Fruit fly (Drosophila melanogaster) whole organism, embryonic: ENCODE data around the gene RhoGDI.
A peak's percentile ranks its signal among the peaks of the same experiment; 100 is the strongest.

Experiments
- Antp ChIP-seq: fragments of 200-800 bp; sonication (Bioruptor generic); optimal IDR thresholded peaks from 3 replicates; lab custom pipeline; 2016; ENCODE audit warnings: missing biosample characterization, missing genetic modification characterization
- B-H2 ChIP-seq: fragments of 200-800 bp; sonication (Bioruptor generic); optimal IDR thresholded peaks from 2 replicates; lab custom pipeline; 2018; ENCODE audit warnings: missing biosample characterization, mild to moderate bottlenecking, missing genetic modification characterization
- CG10431 ChIP-seq: fragments of 200-800 bp; sonication (Bioruptor generic); optimal IDR thresholded peaks from 3 replicates; lab custom pipeline; 2018; ENCODE audit warnings: missing biosample characterization, mild to moderate bottlenecking, missing genetic modification characterization
- CG10979 ChIP-seq: fragments of 200-800 bp; sonication (Bioruptor generic); optimal IDR thresholded peaks from 2 replicates; lab custom pipeline; 2018; ENCODE audit warnings: missing biosample characterization, mild to moderate bottlenecking, missing genetic modification characterization, moderate library complexity
- CG11456 ChIP-seq: fragments of 200-800 bp; sonication (Bioruptor generic); IDR thresholded peaks from 3 replicates; pipeline ENCODE4 v1.3.6; 2022; ENCODE audit warnings: missing biosample characterization, missing genetic modification characterization
- CG12071 ChIP-seq: fragments of 200-800 bp; sonication (Bioruptor generic); optimal IDR thresholded peaks from 3 replicates; lab custom pipeline; 2018; ENCODE audit warnings: missing biosample characterization, mild to moderate bottlenecking, missing genetic modification characterization
- CG13123 ChIP-seq: fragments of 200-800 bp; sonication (Bioruptor generic); optimal IDR thresholded peaks from 2 replicates; lab custom pipeline; 2016; ENCODE audit warnings: missing biosample characterization, missing genetic modification characterization
- CG13775 ChIP-seq: fragments of 200-800 bp; sonication (Bioruptor generic); optimal IDR thresholded peaks from 3 replicates; lab custom pipeline; 2017; ENCODE audit warnings: missing biosample characterization, mild to moderate bottlenecking, missing genetic modification characterization
- CG1647 ChIP-seq: fragments of 200-800 bp; sonication (Bioruptor generic); optimal IDR thresholded peaks from 3 replicates; lab custom pipeline; 2016; ENCODE audit warnings: missing biosample characterization, missing genetic modification characterization
- CG18262 ChIP-seq: fragments of 200-800 bp; optimal IDR thresholded peaks from 3 replicates; lab custom pipeline; 2019; ENCODE audit warnings: missing biosample characterization, mild to moderate bottlenecking, missing genetic modification characterization, moderate library complexity
- CG18599 ChIP-seq: fragments of 200-800 bp; sonication (Bioruptor generic); optimal IDR thresholded peaks from 3 replicates; lab custom pipeline; 2017; ENCODE audit warnings: missing biosample characterization, missing genetic modification characterization, mild to moderate bottlenecking, moderate library complexity, missing genetic modification reagents
- CG3163 ChIP-seq: fragments of 200-800 bp; sonication (Bioruptor generic); optimal IDR thresholded peaks from 3 replicates; lab custom pipeline; 2016; ENCODE audit warnings: missing biosample characterization, missing genetic modification characterization
- CG32532 ChIP-seq: fragments of 200-800 bp; sonication (Bioruptor generic); IDR thresholded peaks from 2 replicates; pipeline ENCODE4 v1.3.6; 2022; ENCODE audit warnings: missing biosample characterization, missing genetic modification characterization
- CG34224 ChIP-seq: fragments of 200-800 bp; sonication (Bioruptor generic); IDR thresholded peaks from 3 replicates; pipeline ENCODE4 v1.3.6; 2022; ENCODE audit warnings: missing biosample characterization, missing genetic modification characterization; ENCODE audit not compliant: partially characterized antibody
- CG5245 ChIP-seq: fragments of 200-800 bp; sonication (Bioruptor generic); optimal IDR thresholded peaks from 3 replicates; lab custom pipeline; 2016; ENCODE audit warnings: missing biosample characterization, missing genetic modification characterization
- CG6791 ChIP-seq: fragments of 200-800 bp; sonication (Bioruptor generic); IDR thresholded peaks from 3 replicates; pipeline ENCODE4 v1.3.6; 2022; ENCODE audit warnings: missing biosample characterization, missing genetic modification characterization; ENCODE audit not compliant: partially characterized antibody
- CG7987 ChIP-seq: fragments of 200-800 bp; sonication (Bioruptor generic); optimal IDR thresholded peaks from 2 replicates; lab custom pipeline; 2018; ENCODE audit warnings: missing biosample characterization, mild to moderate bottlenecking, missing genetic modification characterization, moderate library complexity
- Chrac-16 ChIP-seq: fragments of 200-800 bp; sonication (Bioruptor generic); optimal IDR thresholded peaks from 3 replicates; lab custom pipeline; 2016; ENCODE audit warnings: missing biosample characterization, missing genetic modification characterization
- GATAe ChIP-seq: fragments of 200-800 bp; sonication (Bioruptor generic); conservative IDR thresholded peaks from 2 replicates; pipeline ENCODE4 v1.3.6; 2022; ENCODE audit warnings: missing biosample characterization, missing genetic modification characterization
- Gug ChIP-seq: fragments of 200-800 bp; sonication (Bioruptor generic); IDR thresholded peaks from 4 replicates; pipeline ENCODE4 v1.3.6; 2022; ENCODE audit warnings: missing biosample characterization, missing genetic modification characterization
- HLHmδ ChIP-seq: fragments of 200-800 bp; sonication (Bioruptor generic); optimal IDR thresholded peaks from 2 replicates; lab custom pipeline; 2018; ENCODE audit warnings: missing biosample characterization, mild to moderate bottlenecking, missing genetic modification characterization, moderate library complexity
- Hand ChIP-seq: fragments of 200-800 bp; sonication (Bioruptor generic); optimal IDR thresholded peaks from 2 replicates; lab custom pipeline; 2017; ENCODE audit warnings: mild to moderate bottlenecking, missing biosample characterization, missing genetic modification reagents, missing genetic modification characterization
- Hr78 ChIP-seq, 2 experiments: fragments of 200-800 bp in 1 of 2; fragments of >200 bp in 1 of 2; sonication (Bioruptor generic) in 1 of 2; optimal IDR thresholded peaks; 2 replicates each; lab custom pipeline; 2017 to 2019; ENCODE audit warnings: missing biosample characterization in 2 of 2, missing genetic modification characterization in 2 of 2, mild to moderate bottlenecking in 1 of 2, moderate library complexity in 1 of 2
- Jarid2 ChIP-seq: fragments of 200-800 bp; sonication (Bioruptor generic); optimal IDR thresholded peaks from 3 replicates; lab custom pipeline; 2017; ENCODE audit warnings: mild to moderate bottlenecking, missing biosample characterization, missing genetic modification reagents, missing genetic modification characterization
- Mad ChIP-seq: fragments of 200-800 bp; sonication (Bioruptor generic); optimal IDR thresholded peaks from 2 replicates; lab custom pipeline; 2016; ENCODE audit warnings: missing biosample characterization, missing genetic modification characterization
- Nf-YB ChIP-seq: fragments of 200-800 bp; sonication (Bioruptor generic); optimal IDR thresholded peaks from 3 replicates; lab custom pipeline; 2019; ENCODE audit warnings: missing biosample characterization, mild to moderate bottlenecking, missing genetic modification characterization, moderate library complexity
- Stat92E ChIP-seq, 3 experiments: fragments of >200 bp in 2 of 3; fragments of 200-800 bp in 1 of 3; sonication (Bioruptor generic) in 1 of 3; optimal IDR thresholded peaks; 2 replicates each; lab custom pipeline; 2017 to 2019; ENCODE audit warnings: missing biosample characterization in 3 of 3, missing genetic modification characterization in 3 of 3, mild to moderate bottlenecking in 1 of 3, moderate library complexity in 1 of 3
- Tbp ChIP-seq: fragments of >200 bp; optimal IDR thresholded peaks from 2 replicates; lab custom pipeline; 2018; ENCODE audit warnings: missing biosample characterization, missing genetic modification characterization
- Trl ChIP-seq, 3 experiments: fragments of >200 bp in 2 of 3; fragments of 200-800 bp in 1 of 3; sonication (Bioruptor generic) in 1 of 3; optimal IDR thresholded peaks; 2 replicates in 1 of 3; 3 replicates in 2 of 3; lab custom pipeline; 2016 to 2017; ENCODE audit warnings: missing biosample characterization in 1 of 3, missing genetic modification characterization in 1 of 3
- bsh ChIP-seq, 2 experiments: fragments of 200-800 bp; sonication (Bioruptor generic); optimal IDR thresholded peaks; 2 replicates each; lab custom pipeline; 2017 to 2018; ENCODE audit warnings: mild to moderate bottlenecking in 2 of 2, missing biosample characterization in 2 of 2, missing genetic modification characterization in 2 of 2, moderate library complexity in 1 of 2
- btn ChIP-seq: fragments of 200-800 bp; sonication (Bioruptor generic); optimal IDR thresholded peaks from 2 replicates; lab custom pipeline; 2016; ENCODE audit warnings: missing biosample characterization, missing genetic modification characterization
- crp ChIP-seq, 2 experiments: fragments of 200-800 bp; sonication (Bioruptor generic); optimal IDR thresholded peaks; 2 replicates in 1 of 2; 3 replicates in 1 of 2; lab custom pipeline; 2017; ENCODE audit warnings: missing biosample characterization in 2 of 2, missing genetic modification characterization in 2 of 2, mild to moderate bottlenecking in 1 of 2, moderate library complexity in 1 of 2
- dmrt11E ChIP-seq: fragments of 200-800 bp; sonication (Bioruptor generic); optimal IDR thresholded peaks from 3 replicates; lab custom pipeline; 2018; ENCODE audit warnings: missing biosample characterization, mild to moderate bottlenecking, missing genetic modification characterization, moderate library complexity
- dysf ChIP-seq: fragments of 200-800 bp; sonication (Bioruptor generic); IDR thresholded peaks from 3 replicates; pipeline ENCODE4 v1.3.6; 2022; ENCODE audit warnings: missing biosample characterization, missing genetic modification characterization
- exex ChIP-seq: fragments of 200-800 bp; sonication (Bioruptor generic); optimal IDR thresholded peaks from 4 replicates; lab custom pipeline; 2018; ENCODE audit warnings: missing biosample characterization, mild to moderate bottlenecking, missing genetic modification characterization, moderate library complexity
- ftz-f1 ChIP-seq: fragments of 200-800 bp; sonication (Bioruptor generic); optimal IDR thresholded peaks from 2 replicates; lab custom pipeline; 2016; ENCODE audit warnings: missing biosample characterization, missing genetic modification characterization
- fu2 ChIP-seq: fragments of 200-800 bp; sonication (Bioruptor generic); optimal IDR thresholded peaks from 2 replicates; lab custom pipeline; 2016; ENCODE audit warnings: missing biosample characterization, missing genetic modification characterization
- gem ChIP-seq: fragments of 200-800 bp; sonication (Bioruptor generic); optimal IDR thresholded peaks from 2 replicates; lab custom pipeline; 2019; ENCODE audit warnings: missing biosample characterization, mild to moderate bottlenecking, missing genetic modification characterization, moderate library complexity
- hb ChIP-seq: fragments of 200-800 bp; sonication (Bioruptor generic); IDR thresholded peaks from 3 replicates; pipeline ENCODE4 v1.3.6; 2022; ENCODE audit warnings: missing biosample characterization, missing genetic modification characterization; ENCODE audit not compliant: partially characterized antibody
- jumu ChIP-seq: fragments of 200-800 bp; sonication (Bioruptor generic); optimal IDR thresholded peaks from 3 replicates; lab custom pipeline; 2016; ENCODE audit warnings: missing biosample characterization, missing genetic modification characterization
- mam ChIP-seq: fragments of 200-800 bp; sonication (Bioruptor generic); optimal IDR thresholded peaks from 3 replicates; lab custom pipeline; 2016; ENCODE audit warnings: missing biosample characterization, missing genetic modification characterization
- nerfin-2 ChIP-seq: fragments of 200-800 bp; sonication (Bioruptor generic); IDR thresholded peaks from 2 replicates; pipeline ENCODE4 v1.3.6; 2022; ENCODE audit warnings: missing biosample characterization, missing genetic modification characterization; ENCODE audit not compliant: partially characterized antibody
- otp ChIP-seq: fragments of 200-800 bp; sonication (Bioruptor generic); IDR thresholded peaks from 3 replicates; pipeline ENCODE4, ENCODE4 v1.3.6; 2022; ENCODE audit warnings: missing biosample characterization, missing genetic modification characterization
- pzg ChIP-seq: fragments of 200-800 bp; sonication (Bioruptor generic); optimal IDR thresholded peaks from 3 replicates; lab custom pipeline; 2018; ENCODE audit warnings: missing biosample characterization, mild to moderate bottlenecking, missing genetic modification characterization, moderate library complexity
- salm ChIP-seq: fragments of 200-800 bp; sonication (Bioruptor generic); optimal IDR thresholded peaks from 2 replicates; lab custom pipeline; 2018; ENCODE audit warnings: missing biosample characterization, mild to moderate bottlenecking, missing genetic modification characterization
- sug ChIP-seq: fragments of 200-800 bp; optimal IDR thresholded peaks from 2 replicates; lab custom pipeline; 2019; ENCODE audit warnings: missing biosample characterization, mild to moderate bottlenecking, missing genetic modification characterization, moderate library complexity
- vnd ChIP-seq: fragments of 200-800 bp; sonication (Bioruptor generic); IDR thresholded peaks from 3 replicates; pipeline ENCODE4 v1.3.6; 2022; ENCODE audit warnings: missing biosample characterization, missing genetic modification characterization; ENCODE audit not compliant: partially characterized antibody
- yki ChIP-seq: fragments of >200 bp; optimal IDR thresholded peaks from 3 replicates; lab custom pipeline; 2018

The RhoGDI gene

dm6 chr3L:19928435-19929011 lies at the start of gene RhoGDI, which contains the start of gene CG8004 (continued):
- TF ChIP-seq CG32532 = peak; percentile 76
- no peak for TF ChIP-seq CG34224 (GFP tag; lab: Robert Waterston, UW)
- peak; percentile 11 for TF ChIP-seq CG3163 (GFP tag; lab: Kevin White, UChicago)
- no peak for TF ChIP-seq otp (GFP tag; lab: Robert Waterston, UW)
- TF ChIP-seq yki = no peak
- TF ChIP-seq Gug (GFP tag; lab: Robert Waterston, UW) = 0 out of 4 replicates have a peak, but pooled peaks have one; percentile 30
- TF ChIP-seq Stat92E (GFP tag; optimal IDR thresholded peaks at IDR 0.05; lab: Kevin White, UChicago) = no peak
- no peak for TF ChIP-seq GATAe (GFP tag; lab: Robert Waterston, UW)
- peak in 1 of 2 experiments; percentile 54 for TF ChIP-seq bsh (GFP tag; optimal IDR thresholded peaks at IDR 0.05; lab: Kevin White, UChicago)
- peak; percentile 52 for TF ChIP-seq dmrt11E (tag; lab: Kevin White, UChicago)
- TF ChIP-seq CG10979 (tag; lab: Kevin White, UChicago) = peak; percentile 40
- TF ChIP-seq Chrac-16 (GFP tag; lab: Kevin White, UChicago) = peak; percentile 66
- TF ChIP-seq Hand (GFP tag; lab: Kevin White, UChicago) = no peak
- TF ChIP-seq exex = no peak
- no peak for TF ChIP-seq Jarid2
- no peak for TF ChIP-seq vnd
- no peak for TF ChIP-seq hb (GFP tag; lab: Robert Waterston, UW)
- no peak for TF ChIP-seq salm (tag; lab: Kevin White, UChicago)
- peak; percentile 14 for TF ChIP-seq ftz-f1
- TF ChIP-seq CG18262 = peak; percentile 50
- TF ChIP-seq Antp = peak; percentile 61
- peak; percentile 73 for TF ChIP-seq B-H2 (GFP tag; lab: Kevin White, UChicago)
- TF ChIP-seq CG6791 (GFP tag; lab: Robert Waterston, UW) = peak; percentile 41; the same call in 1 of the 3 replicates
- TF ChIP-seq CG13123 = peak; percentile 45
- peak; percentile 30 for TF ChIP-seq CG5245 (GFP tag; lab: Kevin White, UChicago)
- no peak for TF ChIP-seq CG10431 (GFP tag; lab: Kevin White, UChicago)
- TF ChIP-seq pzg (GFP tag; lab: Kevin White, UChicago) = peak; percentile 84
- TF ChIP-seq mam (GFP tag; lab: Kevin White, UChicago) = peak; percentile 66
- no peak; the same call in 2 of the 3 replicates for TF ChIP-seq CG11456 (GFP tag; lab: Robert Waterston, UW)
- peak; percentile 74 to 94 for TF ChIP-seq crp (GFP tag; optimal IDR thresholded peaks at IDR 0.05; lab: Kevin White, UChicago)
- no peak for TF ChIP-seq Tbp
- TF ChIP-seq CG13775 (GFP tag; lab: Kevin White, UChicago) = peak; percentile 55
- peak; percentile 66 for TF ChIP-seq jumu
- no peak for TF ChIP-seq nerfin-2 (GFP tag; lab: Robert Waterston, UW)
- TF ChIP-seq fu2 (GFP tag; lab: Kevin White, UChicago) = peak; percentile 47
- peak; percentile 73 for TF ChIP-seq Mad (GFP tag; lab: Kevin White, UChicago)
- peak; percentile 15 for TF ChIP-seq Nf-YB (GFP tag; lab: Kevin White, UChicago)
- peak; percentile 63 for TF ChIP-seq CG1647 (GFP tag; lab: Kevin White, UChicago)
- peak; percentile 62 for TF ChIP-seq sug (tag; lab: Kevin White, UChicago)
- no peak for TF ChIP-seq HLHmδ (GFP tag; lab: Kevin White, UChicago)
- TF ChIP-seq Hr78 (GFP tag; optimal IDR thresholded peaks at IDR 0.05; lab: Kevin White, UChicago) = no peak
- TF ChIP-seq CG18599 (GFP tag; lab: Kevin White, UChicago) = peak; percentile 29
- TF ChIP-seq CG7987 (GFP tag; lab: Kevin White, UChicago) = no peak
- TF ChIP-seq CG12071 (GFP tag; lab: Kevin White, UChicago) = no peak
- peak; percentile 60; the same call in 2 of the 3 replicates for TF ChIP-seq dysf (GFP tag; lab: Robert Waterston, UW)
- no peak for TF ChIP-seq Trl (optimal IDR thresholded peaks at IDR 0.05; lab: Kevin White, UChicago)
- TF ChIP-seq Trl (GFP tag; optimal IDR thresholded peaks at IDR 0.05; lab: Kevin White, UChicago) = peak; percentile 77
- peak; percentile 81 for TF ChIP-seq gem (tag; lab: Kevin White, UChicago)
- TF ChIP-seq btn = no peak
